Fruit fly (Drosophila melanogaster): Measurements from ENCODE around the gene Cdk12.

The Cdk12 gene

DNA sequence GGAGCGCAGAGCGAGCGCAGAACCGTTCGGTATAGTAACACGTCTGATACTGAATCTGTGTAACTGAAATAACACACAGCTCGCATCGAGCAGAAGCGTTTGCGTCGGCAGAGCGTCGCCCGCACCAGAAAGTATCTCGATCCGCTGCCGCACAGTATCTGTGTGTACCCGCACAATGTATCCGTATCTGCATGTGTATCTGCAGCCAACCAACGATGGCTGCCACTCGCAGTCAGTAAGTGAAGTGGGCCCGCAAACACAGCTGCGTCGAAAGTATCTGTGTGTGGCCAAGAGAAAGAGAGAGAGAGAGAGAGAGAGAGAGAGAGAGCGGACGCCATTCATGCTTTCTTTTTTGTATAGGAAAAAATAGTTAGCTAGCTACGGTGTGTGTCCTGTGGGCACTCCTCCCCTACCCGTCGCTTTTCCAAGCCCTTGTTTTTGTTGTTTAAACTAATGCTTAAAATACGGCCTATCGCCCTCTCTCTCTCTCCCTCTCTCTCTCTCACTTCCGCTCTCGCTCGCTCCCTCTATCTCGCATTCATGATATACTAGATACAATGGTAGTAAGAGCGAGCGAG lies 39.6 kb upstream of the Cdk12 start, which contains the start of gene croc (continued):
- no peak for TF ChIP-seq CG18599 (GFP tag; optimal IDR thresholded peaks at IDR 0.05)
- no peak for TF ChIP-seq hb (GFP tag; IDR thresholded peaks at IDR 0.05; ENCODE audit: partially characterized antibody)
- TF ChIP-seq lola (GFP tag; optimal IDR thresholded peaks at IDR 0.05), result peak in 1 of 3 experiments; percentile 54
- no peak for TF ChIP-seq Elba2 (GFP tag; optimal IDR thresholded peaks at IDR 0.05)
- no peak for TF ChIP-seq lbe (GFP tag; optimal IDR thresholded peaks at IDR 0.05)
- TF ChIP-seq gro (GFP tag; optimal IDR thresholded peaks at IDR 0.05), result no peak
- TF ChIP-seq yki (optimal IDR thresholded peaks at IDR 0.05), result peak; percentile 99
- TF ChIP-seq Dek (tag; optimal IDR thresholded peaks at IDR 0.05), result no peak
- no peak for TF ChIP-seq CG8388 (GFP tag; optimal IDR thresholded peaks at IDR 0.05)
- TF ChIP-seq pros (GFP tag; optimal IDR thresholded peaks at IDR 0.05), result no peak
- peak; percentile 40 for TF ChIP-seq Ets97D (GFP tag; optimal IDR thresholded peaks at IDR 0.05)
- no peak for TF ChIP-seq CG34376 (GFP tag; optimal IDR thresholded peaks at IDR 0.05)
- peak; percentile 75 for TF ChIP-seq Nf-YA (GFP tag; IDR thresholded peaks at IDR 0.05)
- TF ChIP-seq CG11398 (GFP tag; optimal IDR thresholded peaks at IDR 0.05), result peak; percentile 42
- TF ChIP-seq amos (GFP tag; IDR thresholded peaks at IDR 0.05; ENCODE audit: partially characterized antibody), result 0 out of 2 replicates have a peak, but pooled peaks have one; percentile 7
- no peak for TF ChIP-seq Kr (GFP tag; optimal IDR thresholded peaks at IDR 0.05)
- TF ChIP-seq Asciz (GFP tag; optimal IDR thresholded peaks at IDR 0.05), result no peak
- TF ChIP-seq CG18476 (GFP tag; optimal IDR thresholded peaks at IDR 0.05), result no peak
- peak; percentile 99 for TF ChIP-seq Nf-YB (GFP tag; optimal IDR thresholded peaks at IDR 0.05)
- TF ChIP-seq CG17328 (GFP tag; IDR thresholded peaks at IDR 0.05), result peak; percentile 98
- no peak for TF ChIP-seq pita (GFP tag; optimal IDR thresholded peaks at IDR 0.05)
- TF ChIP-seq chinmo (GFP tag; IDR thresholded peaks at IDR 0.05; ENCODE audit: partially characterized antibody), result 0 out of 4 replicates have a peak, but pooled peaks have one; percentile 50
- no peak for TF ChIP-seq ac (GFP tag; optimal IDR thresholded peaks at IDR 0.05)
- no peak for TF ChIP-seq CG6654 (GFP tag; optimal IDR thresholded peaks at IDR 0.05)
- no peak for TF ChIP-seq CG31224 (GFP tag; IDR thresholded peaks at IDR 0.05)
- no peak for TF ChIP-seq CG7556 (GFP tag; optimal IDR thresholded peaks at IDR 0.05)
- TF ChIP-seq CG2129 (GFP tag; IDR thresholded peaks at IDR 0.05; ENCODE audit: partially characterized antibody), result no peak
- no peak for TF ChIP-seq slou (GFP tag; optimal IDR thresholded peaks at IDR 0.05)
- peak; percentile 1 for TF ChIP-seq Hmr (GFP tag; optimal IDR thresholded peaks at IDR 0.05)
- no peak for TF ChIP-seq Gsc (GFP tag; IDR thresholded peaks at IDR 0.05)
- peak; percentile 99 for TF ChIP-seq CG8478 (optimal IDR thresholded peaks at IDR 0.05)
- TF ChIP-seq CG3163 (GFP tag; optimal IDR thresholded peaks at IDR 0.05), result peak; percentile 37
- TF ChIP-seq lov (optimal IDR thresholded peaks at IDR 0.05), result no peak
- 0 out of 3 replicates have a peak, but pooled peaks have one; percentile 13 for TF ChIP-seq lov (GFP tag; IDR thresholded peaks at IDR 0.05)
- no peak for TF ChIP-seq croc (GFP tag; conservative IDR thresholded peaks at IDR 0.05)
- TF ChIP-seq CG17359 (tag; optimal IDR thresholded peaks at IDR 0.05), result no peak
- no peak for TF ChIP-seq Dad (GFP tag; optimal IDR thresholded peaks at IDR 0.05)
- no peak for TF ChIP-seq CG11723 (GFP tag; optimal IDR thresholded peaks at IDR 0.05)
- TF ChIP-seq hkb (optimal IDR thresholded peaks at IDR 0.05), result no peak
- TF ChIP-seq hkb (GFP tag; IDR thresholded peaks at IDR 0.05), result 0 out of 2 replicates have a peak, but pooled peaks have one; percentile 10
- no peak for TF ChIP-seq jigr1 (GFP tag; IDR thresholded peaks at IDR 0.05)
- TF ChIP-seq E2f1 (GFP tag; IDR thresholded peaks at IDR 0.05), result no peak
- peak; percentile 43 for TF ChIP-seq HmgD (GFP tag; optimal IDR thresholded peaks at IDR 0.05)
- TF ChIP-seq CG16815 (GFP tag; optimal IDR thresholded peaks at IDR 0.05), result no peak
- TF ChIP-seq BEAF-32 (GFP tag; optimal IDR thresholded peaks at IDR 0.05), result no peak
- no peak for TF ChIP-seq CG17802 (tag; optimal IDR thresholded peaks at IDR 0.05)
- TF ChIP-seq CG7987 (GFP tag; optimal IDR thresholded peaks at IDR 0.05), result no peak
- TF ChIP-seq Rx (GFP tag; IDR thresholded peaks at IDR 0.05), result no peak
- TF ChIP-seq Antp (GFP tag; optimal IDR thresholded peaks at IDR 0.05), result no peak
- TF ChIP-seq CG8944 (GFP tag; optimal IDR thresholded peaks at IDR 0.05), result no peak
- TF ChIP-seq mirr (GFP tag; optimal IDR thresholded peaks at IDR 0.05), result no peak

Data from whole organism, embryonic.